Fruit fly (Drosophila melanogaster): ENCODE results near the gene CG34106.

The CG34106 gene

dm6 chr2L:17216847-17217246 is 86.0 kb downstream of the CG34106 start:
- TF ChIP-seq D1 (tag; optimal IDR thresholded peaks at IDR 0.05) (no peak), Pif1A (GFP tag; optimal IDR thresholded peaks at IDR 0.05) (no peak), CG8301 (tag; optimal IDR thresholded peaks at IDR 0.05) (no peak), CG14655 (GFP tag; optimal IDR thresholded peaks at IDR 0.05) (peak; percentile 37), fd96Ca (GFP tag; IDR thresholded peaks at IDR 0.05) (no peak), CG8159 (tag; optimal IDR thresholded peaks at IDR 0.05) (peak; percentile 52), Pif1B (GFP tag; optimal IDR thresholded peaks at IDR 0.05) (no peak), CG34367 (tag; optimal IDR thresholded peaks at IDR 0.05) (no peak), CG32121 (GFP tag; IDR thresholded peaks at IDR 0.05) (no peak), CG17806 (tag; optimal IDR thresholded peaks at IDR 0.05) (no peak), Snoo (tag; optimal IDR thresholded peaks at IDR 0.05) (no peak), CG15710 (tag; optimal IDR thresholded peaks at IDR 0.05) (peak; percentile 29), CG9948 (tag; optimal IDR thresholded peaks at IDR 0.05) (peak; percentile 9)

dm6 chr2L:17221462-17221861 is 90.6 kb downstream of the CG34106 start:
- TF ChIP-seq CG4496 (GFP tag; IDR thresholded peaks at IDR 0.05), result no peak
- TF ChIP-seq EcR (GFP tag; optimal IDR thresholded peaks at IDR 0.05), result no peak
- no peak for TF ChIP-seq gl (tag; optimal IDR thresholded peaks at IDR 0.05)
- no peak for TF ChIP-seq CG17806 (tag; optimal IDR thresholded peaks at IDR 0.05)
- TF ChIP-seq CG13204 (GFP tag; optimal IDR thresholded peaks at IDR 0.05), result no peak
- no peak for TF ChIP-seq CG10348 (GFP tag; IDR thresholded peaks at IDR 0.05)
- TF ChIP-seq CG9948 (tag; optimal IDR thresholded peaks at IDR 0.05), result no peak
- no peak for TF ChIP-seq Snoo (tag; optimal IDR thresholded peaks at IDR 0.05)
- TF ChIP-seq CG32121 (GFP tag; IDR thresholded peaks at IDR 0.05), result no peak
- no peak for TF ChIP-seq CG15710 (tag; optimal IDR thresholded peaks at IDR 0.05)
- no peak for TF ChIP-seq rn (GFP tag; IDR thresholded peaks at IDR 0.05)
- no peak for TF ChIP-seq Pif1A (GFP tag; optimal IDR thresholded peaks at IDR 0.05)
- TF ChIP-seq Pif1B (GFP tag; optimal IDR thresholded peaks at IDR 0.05), result no peak
- no peak for TF ChIP-seq Ets98B (GFP tag; IDR thresholded peaks at IDR 0.05)
- TF ChIP-seq CG34367 (tag; optimal IDR thresholded peaks at IDR 0.05), result no peak

- no peak for TF ChIP-seq CG32121 (GFP tag; IDR thresholded peaks at IDR 0.05)
These were observed 91.4 kb downstream of the CG34106 start for dm6 chr2L:17222176-17222575.
